Worm (Caenorhabditis elegans) whole organism, late embryonic: ENCODE results near the gene F39D8.3.

Experiments used
- F13H6.1 ChIP-seq: sonication (generic microtip); optimal IDR thresholded peaks from 2 replicates; lab custom pipeline; 2016; ENCODE audit warnings: missing genetic modification characterization, missing compliant biosample characterization
- dmd-4 ChIP-seq: sonication (generic microtip); optimal IDR thresholded peaks from 2 replicates; lab custom pipeline; 2016; ENCODE audit warnings: borderline replicate concordance, missing genetic modification characterization, missing compliant biosample characterization
- nhr-11 ChIP-seq: fragments of 150-350 bp; optimal IDR thresholded peaks from 2 replicates; lab custom pipeline; 2014; ENCODE audit warnings: missing biosample characterization, missing genetic modification characterization
- npax-4 ChIP-seq: sonication (generic microtip); optimal IDR thresholded peaks from 2 replicates; lab custom pipeline; 2016; ENCODE audit warnings: missing genetic modification characterization, missing compliant biosample characterization
- pag-3 ChIP-seq: sonication (generic microtip); optimal IDR thresholded peaks from 2 replicates; lab custom pipeline; 2016; ENCODE audit warnings: missing compliant biosample characterization, missing genetic modification characterization, borderline replicate concordance
- pha-4 ChIP-seq: fragments of 150-350 bp; optimal IDR thresholded peaks from 2 replicates; lab custom pipeline; 2018; ENCODE audit warnings: missing biosample characterization, missing genetic modification reagents, missing genetic modification characterization
- pqm-1 ChIP-seq: sonication (generic microtip); optimal IDR thresholded peaks from 2 replicates; lab custom pipeline; 2016; ENCODE audit warnings: missing genetic modification characterization, missing compliant biosample characterization
- pros-1 ChIP-seq: fragments of 150-350 bp; optimal IDR thresholded peaks from 2 replicates; lab custom pipeline; 2014; ENCODE audit warnings: missing biosample characterization, missing genetic modification reagents, missing genetic modification characterization
- rnt-1 ChIP-seq: sonication (generic microtip); optimal IDR thresholded peaks from 2 replicates; lab custom pipeline; 2016; ENCODE audit warnings: missing genetic modification characterization, missing compliant biosample characterization
- sox-2 ChIP-seq: fragments of 200-800 bp; sonication (Bioruptor generic); IDR thresholded peaks from 2 replicates; pipeline ENCODE4 v1.3.6; 2022; ENCODE audit warnings: missing genetic modification reagents, missing genetic modification characterization, missing compliant biosample characterization
- syd-9 ChIP-seq: sonication (generic microtip); optimal IDR thresholded peaks from 2 replicates; lab custom pipeline; 2016; ENCODE audit warnings: mild to moderate bottlenecking, missing genetic modification characterization, moderate library complexity, missing compliant biosample characterization
- tbx-2 ChIP-seq: sonication (generic microtip); optimal IDR thresholded peaks from 2 replicates; lab custom pipeline; 2016; ENCODE audit warnings: missing genetic modification characterization, missing compliant biosample characterization
- unc-42 ChIP-seq: sonication (generic microtip); optimal IDR thresholded peaks from 2 replicates; lab custom pipeline; 2016; ENCODE audit warnings: missing genotype, missing genetic modification characterization, missing compliant biosample characterization

ce11 chrX:15446292-15446794 is 25.6 kb downstream of the F39D8.3 start, which contains the start of gene R03A10.5:
- TF ChIP-seq F13H6.1, result no peak
- no peak for TF ChIP-seq pag-3 (tag; lab: Kevin White, UChicago)
- TF ChIP-seq npax-4 (tag; lab: Kevin White, UChicago), result no peak
- TF ChIP-seq pha-4 (tag; lab: Kevin White, UChicago), result no peak
- TF ChIP-seq rnt-1 (tag; lab: Kevin White, UChicago), result no peak
- no peak for TF ChIP-seq syd-9 (tag; lab: Kevin White, UChicago)
- TF ChIP-seq sox-2 (GFP tag; lab: Robert Waterston, UW), result no peak
- TF ChIP-seq dmd-4 (tag; lab: Kevin White, UChicago), result no peak
- no peak for TF ChIP-seq unc-42
- no peak for TF ChIP-seq nhr-11
- TF ChIP-seq pros-1 (tag; lab: Kevin White, UChicago), result no peak
- TF ChIP-seq tbx-2 (tag; lab: Kevin White, UChicago), result no peak
- TF ChIP-seq pqm-1 (tag; lab: Kevin White, UChicago), result no peak
